Fruit fly (Drosophila melanogaster) whole organism, wandering third instar larva: ENCODE measurements around the gene CG13045.

ENCODE experiments used
- fru ChIP-seq: fragments of 200-800 bp; sonication (Bioruptor generic); optimal IDR thresholded peaks from 3 replicates; lab custom pipeline; 2016; ENCODE audit warnings: missing biosample characterization, mild to moderate bottlenecking, missing genetic modification characterization
- h ChIP-seq: fragments of 200-800 bp; sonication (Bioruptor generic); optimal IDR thresholded peaks from 3 replicates; lab custom pipeline; 2016; ENCODE audit warnings: missing biosample characterization, mild to moderate bottlenecking, missing genetic modification characterization
- usp ChIP-seq: fragments of >200 bp; optimal IDR thresholded peaks from 2 replicates; lab custom pipeline; 2017; ENCODE audit warnings: missing biosample characterization, missing genetic modification characterization

dm6 chr3L:16263043-16263442 lies 27.7 kb downstream of the CG13045 start, which contains the start of gene CG13070:
- no peak for TF ChIP-seq h (GFP tag; lab: Kevin White, UChicago)
- TF ChIP-seq fru, result no peak
- TF ChIP-seq usp (GFP tag; lab: Kevin White, UChicago), result no peak
